Worm (Caenorhabditis elegans) whole organism, L1 larva: ENCODE results near the gene srb-12.
A peak's percentile ranks its signal among the peaks of the same experiment; 100 is the strongest.

Experiments
- C04F5.9 ChIP-seq: sonication (generic microtip); optimal IDR thresholded peaks from 2 replicates; lab custom pipeline; 2016; ENCODE audit warnings: missing genetic modification characterization, missing compliant biosample characterization
- C16A3.4 ChIP-seq: fragments of 150-350 bp; optimal IDR thresholded peaks from 2 replicates; lab custom pipeline; 2014; ENCODE audit warnings: missing biosample characterization, missing genetic modification characterization
- F16B12.6 ChIP-seq: fragments of 150-350 bp; optimal IDR thresholded peaks from 2 replicates; lab custom pipeline; 2014; ENCODE audit warnings: missing biosample characterization, missing genetic modification characterization
- Y116A8C.19 ChIP-seq: sonication (generic microtip); optimal IDR thresholded peaks from 2 replicates; lab custom pipeline; 2016; ENCODE audit warnings: missing compliant biosample characterization, missing genetic modification characterization, borderline replicate concordance
- aha-1 ChIP-seq: fragments of 150-350 bp; optimal IDR thresholded peaks from 2 replicates; lab custom pipeline; 2014; ENCODE audit warnings: missing biosample characterization, missing genetic modification characterization
- alr-1 ChIP-seq: fragments of 200-800 bp; sonication (Bioruptor generic); optimal IDR thresholded peaks from 2 replicates; lab custom pipeline; 2018; ENCODE audit warnings: borderline replicate concordance, mild to moderate bottlenecking, missing genetic modification characterization, missing compliant biosample characterization
- aly-2 ChIP-seq: fragments of 150-350 bp; optimal IDR thresholded peaks from 2 replicates; lab custom pipeline; 2014; ENCODE audit warnings: missing biosample characterization, missing genetic modification characterization
- ama-1 ChIP-seq: fragments of 150-350 bp; optimal IDR thresholded peaks from 2 replicates; lab custom pipeline; 2014
- blmp-1 ChIP-seq: fragments of 150-350 bp; optimal IDR thresholded peaks from 2 replicates; lab custom pipeline; 2014; ENCODE audit warnings: missing biosample characterization, missing genetic modification characterization
- ceh-82 ChIP-seq, 3 experiments: fragments of 150-350 bp in 1 of 3; sonication (generic microtip) in 2 of 3; optimal IDR thresholded peaks; 2 replicates each; lab custom pipeline; 2014 to 2017; ENCODE audit warnings: missing biosample characterization in 3 of 3, missing genetic modification characterization in 3 of 3
- ceh-90 ChIP-seq: sonication (generic microtip); optimal IDR thresholded peaks from 2 replicates; lab custom pipeline; 2016; ENCODE audit warnings: missing genetic modification characterization, missing compliant biosample characterization
- ces-1 ChIP-seq: fragments of 150-350 bp; optimal IDR thresholded peaks from 2 replicates; lab custom pipeline; 2014; ENCODE audit warnings: missing biosample characterization, missing genetic modification reagents, missing genetic modification characterization
- efl-3 ChIP-seq: fragments of 200-800 bp; sonication (Bioruptor generic); optimal IDR thresholded peaks from 2 replicates; lab custom pipeline; 2018; ENCODE audit warnings: mild to moderate bottlenecking, missing genetic modification characterization, missing compliant biosample characterization
- egl-13 ChIP-seq: sonication (generic microtip); optimal IDR thresholded peaks from 2 replicates; lab custom pipeline; 2016; ENCODE audit warnings: missing genotype, missing genetic modification reagents, missing genetic modification characterization, missing compliant biosample characterization
- elt-2 ChIP-seq: sonication (generic microtip); optimal IDR thresholded peaks from 2 replicates; lab custom pipeline; 2016; ENCODE audit warnings: missing genetic modification characterization, mild to moderate bottlenecking, inconsistent platforms, missing compliant biosample characterization, missing genetic modification reagents
- elt-3 ChIP-seq, 6 experiments: fragments of 150-350 bp in 1 of 6; sonication (generic microtip); optimal IDR thresholded peaks; 2 replicates each; lab custom pipeline; 2017 to 2018; ENCODE audit warnings: missing biosample characterization in 6 of 6, missing genetic modification characterization in 6 of 6, inconsistent platforms in 1 of 6
- fkh-10 ChIP-seq: sonication (generic microtip); optimal IDR thresholded peaks from 2 replicates; lab custom pipeline; 2017; ENCODE audit warnings: missing biosample characterization, missing genetic modification reagents, missing genetic modification characterization
- fkh-4 ChIP-seq: sonication (generic microtip); optimal IDR thresholded peaks from 2 replicates; lab custom pipeline; 2016; ENCODE audit warnings: missing compliant biosample characterization, missing genetic modification characterization, borderline replicate concordance
- fkh-8 ChIP-seq: sonication (generic microtip); optimal IDR thresholded peaks from 2 replicates; lab custom pipeline; 2016; ENCODE audit warnings: mild to moderate bottlenecking, missing genetic modification characterization, missing compliant biosample characterization
- grh-1 ChIP-seq: fragments of 200-800 bp; sonication (Bioruptor generic); IDR thresholded peaks from 2 replicates; pipeline ENCODE4 v1.3.6; 2022; ENCODE audit warnings: missing genetic modification reagents, missing genetic modification characterization, missing compliant biosample characterization
- isw-1 ChIP-seq: fragments of 200-800 bp; sonication (Bioruptor generic); IDR thresholded peaks from 2 replicates; pipeline ENCODE4 v1.3.6; 2022; ENCODE audit warnings: missing genetic modification characterization, missing compliant biosample characterization
- jun-1 ChIP-seq: fragments of 150-350 bp; optimal IDR thresholded peaks from 2 replicates; lab custom pipeline; 2014; ENCODE audit warnings: missing biosample characterization, missing genetic modification reagents, missing genetic modification characterization
- lin-13 ChIP-seq: fragments of 150-350 bp; optimal IDR thresholded peaks from 2 replicates; lab custom pipeline; 2014; ENCODE audit warnings: missing biosample characterization, missing genetic modification reagents, missing genetic modification characterization
- lin-14 ChIP-seq: fragments of 200-800 bp; sonication (Bioruptor generic); optimal IDR thresholded peaks from 2 replicates; lab custom pipeline; 2018; ENCODE audit warnings: mild to moderate bottlenecking, missing genetic modification characterization, moderate library complexity, missing compliant biosample characterization
- lin-39 ChIP-seq: fragments of 150-350 bp; optimal IDR thresholded peaks from 2 replicates; lab custom pipeline; 2014; ENCODE audit warnings: missing biosample characterization, missing genetic modification reagents, missing genetic modification characterization
- lir-3 ChIP-seq: sonication (generic microtip); optimal IDR thresholded peaks from 2 replicates; lab custom pipeline; 2016; ENCODE audit warnings: mild to moderate bottlenecking, missing genetic modification characterization, moderate library complexity, missing compliant biosample characterization; ENCODE audit not compliant: poor library complexity
- nhr-11 ChIP-seq: fragments of 150-350 bp; optimal IDR thresholded peaks from 2 replicates; lab custom pipeline; 2014; ENCODE audit warnings: missing biosample characterization, missing genetic modification characterization
- nhr-19 ChIP-seq: fragments of 200-800 bp; sonication (Bioruptor generic); conservative IDR thresholded peaks from 2 replicates; pipeline ENCODE4 v1.3.6; 2022; ENCODE audit warnings: missing genetic modification characterization, missing compliant biosample characterization
- nhr-20 ChIP-seq: sonication (generic microtip); optimal IDR thresholded peaks from 2 replicates; lab custom pipeline; 2016; ENCODE audit warnings: mild to moderate bottlenecking, missing genetic modification characterization, missing compliant biosample characterization
- nhr-237 ChIP-seq: fragments of 150-350 bp; optimal IDR thresholded peaks from 2 replicates; lab custom pipeline; 2014; ENCODE audit warnings: missing biosample characterization, missing genetic modification characterization
- nhr-28 ChIP-seq: fragments of 150-350 bp; optimal IDR thresholded peaks from 2 replicates; lab custom pipeline; 2014; ENCODE audit warnings: missing biosample characterization, missing genetic modification characterization
- nhr-47 ChIP-seq: sonication (generic microtip); optimal IDR thresholded peaks from 2 replicates; lab custom pipeline; 2016; ENCODE audit warnings: mild to moderate bottlenecking, missing genetic modification characterization, moderate library complexity, missing compliant biosample characterization
- nhr-71 ChIP-seq: sonication (generic microtip); optimal IDR thresholded peaks from 2 replicates; lab custom pipeline; 2016; ENCODE audit warnings: mild to moderate bottlenecking, missing genetic modification characterization, moderate library complexity, missing compliant biosample characterization
- nhr-77 ChIP-seq: fragments of 150-350 bp; optimal IDR thresholded peaks from 2 replicates; lab custom pipeline; 2014; ENCODE audit warnings: missing biosample characterization, missing genetic modification characterization
- nhr-85 ChIP-seq: sonication (generic microtip); peaks from one replicate; lab custom pipeline; 2016; ENCODE audit warnings: missing genetic modification characterization, inconsistent platforms, missing compliant biosample characterization
- nhr-90 ChIP-seq: sonication (generic microtip); optimal IDR thresholded peaks from 2 replicates; lab custom pipeline; 2016; ENCODE audit warnings: mild to moderate bottlenecking, missing genetic modification characterization, missing compliant biosample characterization; ENCODE audit not compliant: poor library complexity
- pag-3 ChIP-seq: sonication (generic microtip); optimal IDR thresholded peaks from 2 replicates; lab custom pipeline; 2017; ENCODE audit warnings: missing genetic modification characterization, mild to moderate bottlenecking, missing compliant biosample characterization, antibody characterized with exemption, borderline replicate concordance; ENCODE audit not compliant: insufficient read depth
- rnt-1 ChIP-seq: sonication (generic microtip); optimal IDR thresholded peaks from 2 replicates; lab custom pipeline; 2016; ENCODE audit warnings: mild to moderate bottlenecking, missing genetic modification characterization, moderate library complexity, missing compliant biosample characterization
- skn-1 ChIP-seq: fragments of 150-350 bp; optimal IDR thresholded peaks from 2 replicates; lab custom pipeline; 2014; ENCODE audit warnings: missing biosample characterization, missing genetic modification characterization
- snpc-4 ChIP-seq: fragments of 150-350 bp; optimal IDR thresholded peaks from 2 replicates; lab custom pipeline; 2014; ENCODE audit warnings: missing biosample characterization, missing genetic modification characterization
- snu-23 ChIP-seq: sonication (generic microtip); optimal IDR thresholded peaks from 2 replicates; lab custom pipeline; 2016; ENCODE audit warnings: missing genetic modification characterization, missing compliant biosample characterization
- sox-4 ChIP-seq: sonication (generic microtip); optimal IDR thresholded peaks from 2 replicates; lab custom pipeline; 2016; ENCODE audit warnings: missing genetic modification characterization, missing compliant biosample characterization
- sptf-1 ChIP-seq: fragments of 150-350 bp; optimal IDR thresholded peaks from 2 replicates; lab custom pipeline; 2014; ENCODE audit warnings: missing biosample characterization, missing genetic modification characterization
- swsn-7 ChIP-seq: sonication (generic microtip); optimal IDR thresholded peaks from 2 replicates; lab custom pipeline; 2016; ENCODE audit warnings: missing genetic modification characterization, missing compliant biosample characterization
- tbx-2 ChIP-seq: sonication (generic microtip); optimal IDR thresholded peaks from 2 replicates; lab custom pipeline; 2016; ENCODE audit warnings: missing genetic modification characterization, missing compliant biosample characterization
- tlp-1 ChIP-seq: fragments of 150-350 bp; optimal IDR thresholded peaks from 2 replicates; lab custom pipeline; 2014; ENCODE audit warnings: missing biosample characterization, missing genetic modification characterization
- unc-130 ChIP-seq: fragments of 150-350 bp; optimal IDR thresholded peaks from 2 replicates; lab custom pipeline; 2017; ENCODE audit warnings: missing biosample characterization, missing genetic modification characterization, inconsistent platforms
- unc-30 ChIP-seq: sonication (generic microtip); optimal IDR thresholded peaks from 2 replicates; lab custom pipeline; 2017; ENCODE audit warnings: missing biosample characterization, missing genetic modification characterization
- unc-62 ChIP-seq: fragments of 150-350 bp; optimal IDR thresholded peaks from 2 replicates; lab custom pipeline; 2014; ENCODE audit warnings: missing biosample characterization, missing genetic modification reagents, missing genetic modification characterization
- vab-15 ChIP-seq: sonication (generic microtip); optimal IDR thresholded peaks from 2 replicates; lab custom pipeline; 2017; ENCODE audit warnings: missing genotype, mild to moderate bottlenecking, missing genetic modification characterization, missing compliant biosample characterization
- xbp-1 ChIP-seq: sonication (generic microtip); optimal IDR thresholded peaks from 2 replicates; lab custom pipeline; 2016; ENCODE audit warnings: missing genetic modification characterization, missing compliant biosample characterization
- zip-4 ChIP-seq: fragments of 200-800 bp; sonication (Bioruptor generic); optimal IDR thresholded peaks from 2 replicates; lab custom pipeline; 2018; ENCODE audit warnings: mild to moderate bottlenecking, missing genetic modification characterization, moderate library complexity, missing compliant biosample characterization
- ztf-11 ChIP-seq, 2 experiments: sonication (generic microtip); optimal IDR thresholded peaks; 2 replicates each; lab custom pipeline; 2016 to 2017; ENCODE audit warnings: missing genetic modification characterization in 2 of 2, missing biosample characterization in 1 of 2, missing compliant biosample characterization in 1 of 2

Gene srb-12

DNA sequence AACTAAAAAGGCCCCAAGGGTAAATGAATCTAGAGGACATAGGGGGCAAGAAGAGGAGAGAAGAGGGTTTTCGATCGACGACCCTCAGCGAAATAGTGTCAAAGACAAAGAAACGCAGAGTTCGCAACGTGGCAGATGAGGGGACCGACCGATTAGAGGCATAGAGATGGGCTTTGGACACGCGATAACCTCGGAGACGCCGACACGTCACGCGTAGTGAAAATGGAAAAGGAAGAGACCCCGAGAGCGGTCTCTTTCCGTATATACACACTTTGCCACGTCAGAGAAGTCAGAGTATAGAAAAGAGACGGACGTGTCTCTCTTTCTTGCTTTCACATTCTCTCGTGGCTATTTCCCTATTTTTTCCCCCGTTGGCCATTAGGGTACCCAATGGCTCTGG lies 27.1 kb upstream of the srb-12 start (continued):
- peak; percentile 76 for TF ChIP-seq swsn-7 (tag; lab: Kevin White, UChicago)
- TF ChIP-seq nhr-237 (tag; lab: Kevin White, UChicago), result no peak
- TF ChIP-seq unc-62 (GFP tag; lab: Kevin White, UChicago), result no peak
- no peak for TF ChIP-seq nhr-11 (tag; lab: Kevin White, UChicago)
- TF ChIP-seq fkh-8, result peak; percentile 83
- TF ChIP-seq xbp-1 (tag; lab: Kevin White, UChicago), result peak; percentile 90
- TF ChIP-seq fkh-10 (GFP tag; lab: Kevin White, UChicago), result peak; percentile 59
- no peak for TF ChIP-seq alr-1
- TF ChIP-seq blmp-1 (tag; lab: Kevin White, UChicago), result peak; percentile 72
- peak; percentile 25 for TF ChIP-seq egl-13 (tag; lab: Kevin White, UChicago)
- no peak for TF ChIP-seq pag-3 (tag; lab: Kevin White, UChicago)
- peak; percentile 43 for TF ChIP-seq C16A3.4 (tag; lab: Kevin White, UChicago)
- peak; percentile 79 for TF ChIP-seq tbx-2
- peak; percentile 70 for TF ChIP-seq isw-1 (GFP tag; lab: Robert Waterston, UW)
- TF ChIP-seq elt-2, result no peak
- TF ChIP-seq nhr-77 (tag; lab: Kevin White, UChicago), result no peak
- TF ChIP-seq lin-14 (GFP tag; lab: Kevin White, UChicago), result peak; percentile 97
- no peak for TF ChIP-seq aha-1
- TF ChIP-seq lin-39 (tag; lab: Kevin White, UChicago), result no peak
- peak; percentile 73 for TF ChIP-seq nhr-19 (GFP tag; lab: Robert Waterston, UW)
- TF ChIP-seq unc-130 (tag; lab: Kevin White, UChicago), result peak; percentile 10
- TF ChIP-seq unc-30 (tag; lab: Kevin White, UChicago), result no peak
- peak; percentile 83 for TF ChIP-seq nhr-85
- TF ChIP-seq efl-3 (GFP tag; lab: Kevin White, UChicago), result no peak
- peak; percentile 52 for TF ChIP-seq rnt-1 (tag; lab: Kevin White, UChicago)
- peak in 1 of 6 experiments; percentile 11 for TF ChIP-seq elt-3 (tag; optimal IDR thresholded peaks at IDR 0.05; lab: Kevin White, UChicago)
- TF ChIP-seq vab-15 (tag; lab: Kevin White, UChicago), result no peak
- peak; percentile 18 for TF ChIP-seq snpc-4
- no peak for TF ChIP-seq Y116A8C.19
- TF ChIP-seq aly-2 (tag; lab: Kevin White, UChicago), result peak; percentile 6
- TF ChIP-seq nhr-20 (tag; lab: Kevin White, UChicago), result peak; percentile 84
- TF ChIP-seq fkh-4 (tag; lab: Kevin White, UChicago), result no peak
- TF ChIP-seq lir-3 (tag; lab: Kevin White, UChicago), result no peak
- peak; percentile 88 for TF ChIP-seq nhr-71 (tag; lab: Kevin White, UChicago)
- no peak for TF ChIP-seq ztf-11 (tag; optimal IDR thresholded peaks at IDR 0.05; lab: Kevin White, UChicago)
- TF ChIP-seq snu-23 (GFP tag; lab: Kevin White, UChicago), result peak; percentile 90
- no peak for TF ChIP-seq nhr-28 (tag; lab: Kevin White, UChicago)
- peak; percentile 45 for TF ChIP-seq jun-1 (tag; lab: Kevin White, UChicago)
- TF ChIP-seq sptf-1 (tag; lab: Kevin White, UChicago), result no peak
- TF ChIP-seq ama-1 (lab: Kevin White, UChicago), result no peak
- TF ChIP-seq sox-4 (tag; lab: Kevin White, UChicago), result no peak
- peak; percentile 34 for TF ChIP-seq skn-1 (tag; lab: Kevin White, UChicago)
- TF ChIP-seq C04F5.9, result no peak
- TF ChIP-seq nhr-47 (tag; lab: Kevin White, UChicago), result peak; percentile 81
- TF ChIP-seq nhr-90 (tag; lab: Kevin White, UChicago), result peak; percentile 68
- TF ChIP-seq zip-4 (GFP tag; lab: Kevin White, UChicago), result no peak
- peak; percentile 32 for TF ChIP-seq F16B12.6 (tag; lab: Kevin White, UChicago)
- peak; percentile 9 to 70 (median 47) for TF ChIP-seq ceh-82 (tag; optimal IDR thresholded peaks at IDR 0.05; lab: Kevin White, UChicago)
- no peak for TF ChIP-seq tlp-1 (tag; lab: Kevin White, UChicago)
- no peak; the same call in 1 of the 2 replicates for TF ChIP-seq grh-1 (GFP tag; lab: Robert Waterston, UW)
- TF ChIP-seq ces-1 (GFP tag; lab: Kevin White, UChicago), result no peak
- no peak for TF ChIP-seq ceh-90
- peak; percentile 69 for TF ChIP-seq lin-13 (GFP tag; lab: Kevin White, UChicago)
